Worm (Caenorhabditis elegans): Measurements from ENCODE around the gene W02B8.1.

ce11 chrII:13859847-13860246 is 42.1 kb downstream of the W02B8.1 start:
- TF ChIP-seq T22C8.4 (GFP tag; IDR thresholded peaks at IDR 0.05) (no peak), ztf-23 (GFP tag; IDR thresholded peaks at IDR 0.05) (no peak), ref-1 (GFP tag; conservative IDR thresholded peaks at IDR 0.05) (no peak), ztf-29 (GFP tag; IDR thresholded peaks at IDR 0.05) (no peak)

Measured in whole organism, midembryonic.